Fruit fly (Drosophila melanogaster) whole organism, embryonic: ENCODE results near the gene lilli.

Experiments
- Abd-B ChIP-seq: fragments of 200-800 bp; sonication (Bioruptor generic); optimal IDR thresholded peaks from 2 replicates; lab custom pipeline; 2018; ENCODE audit warnings: missing biosample characterization, mild to moderate bottlenecking, missing genetic modification characterization, moderate library complexity
- Ada2b ChIP-seq: fragments of 200-800 bp; sonication (Bioruptor generic); IDR thresholded peaks from 2 replicates; pipeline ENCODE4 v1.3.6; 2022; ENCODE audit warnings: missing biosample characterization, missing genetic modification characterization
- Awh ChIP-seq: fragments of 200-800 bp; sonication (Bioruptor generic); IDR thresholded peaks from 2 replicates; pipeline ENCODE4, ENCODE4 v1.3.6; 2022; ENCODE audit warnings: missing biosample characterization, missing genetic modification characterization
- CG10565 ChIP-seq: fragments of 200-800 bp; sonication (Bioruptor generic); optimal IDR thresholded peaks from 3 replicates; lab custom pipeline; 2016; ENCODE audit warnings: missing biosample characterization, mild to moderate bottlenecking, missing genetic modification characterization
- CG11696 ChIP-seq: fragments of 200-800 bp; sonication (Bioruptor generic); IDR thresholded peaks from 2 replicates; pipeline ENCODE4 v1.3.6; 2022; ENCODE audit warnings: missing biosample characterization, missing genetic modification characterization
- CG12769 ChIP-seq: fragments of 200-800 bp; sonication (Bioruptor generic); optimal IDR thresholded peaks from 2 replicates; lab custom pipeline; 2019; ENCODE audit warnings: missing biosample characterization, mild to moderate bottlenecking, missing genetic modification characterization, moderate library complexity
- CG13296 ChIP-seq: fragments of 200-800 bp; sonication (Bioruptor generic); optimal IDR thresholded peaks from 3 replicates; lab custom pipeline; 2018; ENCODE audit warnings: missing biosample characterization, mild to moderate bottlenecking, missing genetic modification characterization
- CG14014 ChIP-seq: fragments of 200-800 bp; sonication (Bioruptor generic); IDR thresholded peaks from 2 replicates; pipeline ENCODE4 v1.3.6; 2022; ENCODE audit warnings: missing biosample characterization, missing genetic modification characterization
- CG15696 ChIP-seq: fragments of 200-800 bp; sonication (Bioruptor generic); optimal IDR thresholded peaks from 2 replicates; lab custom pipeline; 2019; ENCODE audit warnings: missing biosample characterization, mild to moderate bottlenecking, missing genetic modification characterization, moderate library complexity
- CG17612 ChIP-seq: fragments of 200-800 bp; sonication (Bioruptor generic); IDR thresholded peaks from 2 replicates; pipeline ENCODE4 v1.3.6; 2022; ENCODE audit warnings: missing biosample characterization, missing genetic modification characterization
- CG2129 ChIP-seq: fragments of 200-800 bp; sonication (Bioruptor generic); IDR thresholded peaks from 2 replicates; pipeline ENCODE4 v1.3.6; 2022; ENCODE audit warnings: missing biosample characterization, missing genetic modification characterization; ENCODE audit not compliant: partially characterized antibody
- CG2678 ChIP-seq: fragments of 200-800 bp; sonication (Bioruptor generic); optimal IDR thresholded peaks from 3 replicates; lab custom pipeline; 2019; ENCODE audit warnings: missing biosample characterization, mild to moderate bottlenecking, missing genetic modification characterization, moderate library complexity
- CG2712 ChIP-seq: fragments of 200-800 bp; optimal IDR thresholded peaks from 3 replicates; lab custom pipeline; 2019; ENCODE audit warnings: missing biosample characterization, mild to moderate bottlenecking, missing genetic modification characterization, moderate library complexity
- CG3065 ChIP-seq: fragments of 200-800 bp; sonication (Bioruptor generic); optimal IDR thresholded peaks from 2 replicates; lab custom pipeline; 2016; ENCODE audit warnings: missing biosample characterization, missing genetic modification characterization
- CG31441 ChIP-seq: fragments of 200-800 bp; sonication (Bioruptor generic); IDR thresholded peaks from 2 replicates; pipeline ENCODE4 v1.3.6; 2022; ENCODE audit warnings: missing biosample characterization, missing genetic modification characterization
- CG32772 ChIP-seq: fragments of 200-800 bp; sonication (Bioruptor generic); IDR thresholded peaks from 2 replicates; pipeline ENCODE4 v1.3.6; 2022; ENCODE audit warnings: missing biosample characterization, missing genetic modification characterization
- CG3281 ChIP-seq: fragments of 200-800 bp; sonication (Bioruptor generic); optimal IDR thresholded peaks from 3 replicates; lab custom pipeline; 2017; ENCODE audit warnings: missing biosample characterization, mild to moderate bottlenecking, missing genetic modification characterization
- CG33213 ChIP-seq: fragments of 200-800 bp; sonication (Bioruptor generic); optimal IDR thresholded peaks from 3 replicates; lab custom pipeline; 2016; ENCODE audit warnings: missing biosample characterization, missing genetic modification characterization
- CG34224 ChIP-seq: fragments of 200-800 bp; sonication (Bioruptor generic); IDR thresholded peaks from 3 replicates; pipeline ENCODE4 v1.3.6; 2022; ENCODE audit warnings: missing biosample characterization, missing genetic modification characterization; ENCODE audit not compliant: partially characterized antibody
- CG4282 ChIP-seq: fragments of 200-800 bp; sonication (Bioruptor generic); optimal IDR thresholded peaks from 2 replicates; lab custom pipeline; 2016; ENCODE audit warnings: missing biosample characterization, missing genetic modification characterization
- CG5953 ChIP-seq: fragments of 200-800 bp; sonication (Bioruptor generic); IDR thresholded peaks from 2 replicates; pipeline ENCODE4 v1.3.6; 2022; ENCODE audit warnings: missing biosample characterization, missing genetic modification characterization
- CG6654 ChIP-seq: fragments of 200-800 bp; sonication (Bioruptor generic); optimal IDR thresholded peaks from 2 replicates; lab custom pipeline; 2017; ENCODE audit warnings: missing biosample characterization, mild to moderate bottlenecking, missing genetic modification characterization
- CG6854 ChIP-seq: fragments of 200-800 bp; sonication (Bioruptor generic); optimal IDR thresholded peaks from 3 replicates; lab custom pipeline; 2017; ENCODE audit warnings: missing biosample characterization, mild to moderate bottlenecking, missing genetic modification characterization
- CG7556 ChIP-seq: fragments of 200-800 bp; sonication (Bioruptor generic); optimal IDR thresholded peaks from 2 replicates; lab custom pipeline; 2017; ENCODE audit warnings: missing biosample characterization, mild to moderate bottlenecking, missing genetic modification characterization
- CG9727 ChIP-seq: fragments of 200-800 bp; sonication (Bioruptor generic); optimal IDR thresholded peaks from 3 replicates; lab custom pipeline; 2017; ENCODE audit warnings: missing biosample characterization, mild to moderate bottlenecking, missing genetic modification characterization
- CG9876 ChIP-seq: fragments of 200-800 bp; sonication (Bioruptor generic); optimal IDR thresholded peaks from 2 replicates; lab custom pipeline; 2016; ENCODE audit warnings: missing biosample characterization, missing genetic modification characterization
- D ChIP-seq, 2 experiments: fragments of 200-800 bp in 1 of 2; fragments of >200 bp in 1 of 2; sonication (Bioruptor generic) in 1 of 2; optimal IDR thresholded peaks; 2 replicates in 1 of 2; 3 replicates in 1 of 2; lab custom pipeline; 2017; ENCODE audit warnings: mild to moderate bottlenecking in 1 of 2, missing biosample characterization in 1 of 2, missing genetic modification characterization in 1 of 2, missing genetic modification reagents in 1 of 2
- Dll ChIP-seq: fragments of 200-800 bp; sonication (Bioruptor generic); IDR thresholded peaks from 4 replicates; pipeline ENCODE4 v1.3.6; 2022; ENCODE audit warnings: missing biosample characterization, missing genetic modification characterization; ENCODE audit not compliant: partially characterized antibody
- H15 ChIP-seq: fragments of 200-800 bp; sonication (Bioruptor generic); IDR thresholded peaks from 3 replicates; pipeline ENCODE4 v1.3.6; 2022; ENCODE audit warnings: missing biosample characterization, missing genetic modification characterization
- Kr ChIP-seq: fragments of 200-800 bp; sonication (Bioruptor generic); optimal IDR thresholded peaks from 2 replicates; lab custom pipeline; 2017; ENCODE audit warnings: missing biosample characterization, mild to moderate bottlenecking, missing genetic modification characterization
- Mad ChIP-seq: fragments of 200-800 bp; sonication (Bioruptor generic); optimal IDR thresholded peaks from 2 replicates; lab custom pipeline; 2016; ENCODE audit warnings: missing biosample characterization, missing genetic modification characterization
- NC2α ChIP-seq: fragments of 200-800 bp; sonication (Bioruptor generic); optimal IDR thresholded peaks from 2 replicates; lab custom pipeline; 2016; ENCODE audit warnings: missing biosample characterization, missing genetic modification characterization
- Nf-YC ChIP-seq: fragments of 200-800 bp; optimal IDR thresholded peaks from 3 replicates; lab custom pipeline; 2019; ENCODE audit warnings: missing biosample characterization, mild to moderate bottlenecking, missing genetic modification characterization, moderate library complexity
- Oli ChIP-seq: fragments of 200-800 bp; sonication (Bioruptor generic); optimal IDR thresholded peaks from 2 replicates; lab custom pipeline; 2018; ENCODE audit warnings: missing biosample characterization, mild to moderate bottlenecking, missing genetic modification characterization, moderate library complexity
- Rx ChIP-seq: fragments of 200-800 bp; sonication (Bioruptor generic); IDR thresholded peaks from 2 replicates; pipeline ENCODE4 v1.3.6; 2022; ENCODE audit warnings: missing biosample characterization, missing genetic modification characterization
- Ssrp ChIP-seq: fragments of 200-800 bp; sonication (Bioruptor generic); optimal IDR thresholded peaks from 2 replicates; lab custom pipeline; 2018; ENCODE audit warnings: missing biosample characterization, mild to moderate bottlenecking, missing genetic modification characterization, moderate library complexity
- Tbp ChIP-seq: fragments of >200 bp; optimal IDR thresholded peaks from 2 replicates; lab custom pipeline; 2018; ENCODE audit warnings: missing biosample characterization, missing genetic modification characterization
- bcd ChIP-seq: fragments of 200-800 bp; sonication (Bioruptor generic); optimal IDR thresholded peaks from 2 replicates; lab custom pipeline; 2017; ENCODE audit warnings: missing biosample characterization, mild to moderate bottlenecking, missing genetic modification characterization
- ems ChIP-seq: fragments of 200-800 bp; sonication (Bioruptor generic); optimal IDR thresholded peaks from 3 replicates; lab custom pipeline; 2016; ENCODE audit warnings: missing biosample characterization, missing genetic modification characterization
- fd102C ChIP-seq: fragments of 200-800 bp; sonication (Bioruptor generic); optimal IDR thresholded peaks from 2 replicates; lab custom pipeline; 2018; ENCODE audit warnings: missing biosample characterization, mild to moderate bottlenecking, missing genetic modification characterization, moderate library complexity
- grau ChIP-seq: fragments of 200-800 bp; optimal IDR thresholded peaks from 3 replicates; lab custom pipeline; 2019; ENCODE audit warnings: missing biosample characterization, mild to moderate bottlenecking, missing genetic modification characterization, moderate library complexity
- her ChIP-seq: fragments of 200-800 bp; sonication (Bioruptor generic); optimal IDR thresholded peaks from 2 replicates; lab custom pipeline; 2016; ENCODE audit warnings: missing biosample characterization, missing genetic modification characterization
- ken ChIP-seq: fragments of 200-800 bp; sonication (Bioruptor generic); IDR thresholded peaks from 3 replicates; pipeline ENCODE4 v1.3.6; 2022; ENCODE audit warnings: missing biosample characterization, missing genetic modification characterization
- mam ChIP-seq: fragments of 200-800 bp; sonication (Bioruptor generic); optimal IDR thresholded peaks from 3 replicates; lab custom pipeline; 2016; ENCODE audit warnings: missing biosample characterization, missing genetic modification characterization
- org-1 ChIP-seq: fragments of 200-800 bp; sonication (Bioruptor generic); optimal IDR thresholded peaks from 2 replicates; lab custom pipeline; 2017; ENCODE audit warnings: missing biosample characterization, missing genetic modification characterization
- psq ChIP-seq: fragments of 200-800 bp; sonication (Bioruptor generic); optimal IDR thresholded peaks from 2 replicates; lab custom pipeline; 2017; ENCODE audit warnings: missing biosample characterization, missing genetic modification characterization
- ranshi ChIP-seq: fragments of 200-800 bp; sonication (Bioruptor generic); IDR thresholded peaks from 2 replicates; pipeline ENCODE4 v1.3.6; 2022; ENCODE audit warnings: missing biosample characterization, missing genetic modification characterization
- sd ChIP-seq: fragments of 200-800 bp; sonication (Bioruptor generic); optimal IDR thresholded peaks from 3 replicates; lab custom pipeline; 2018; ENCODE audit warnings: missing biosample characterization, mild to moderate bottlenecking, missing genetic modification characterization, moderate library complexity
- sim ChIP-seq: fragments of 200-800 bp; sonication (Bioruptor generic); IDR thresholded peaks from 2 replicates; pipeline ENCODE4 v1.3.6; 2022; ENCODE audit warnings: missing biosample characterization, missing genetic modification characterization
- wor ChIP-seq: fragments of 200-800 bp; sonication (Bioruptor generic); IDR thresholded peaks from 2 replicates; pipeline ENCODE4 v1.3.6; 2022; ENCODE audit warnings: missing biosample characterization, missing genetic modification characterization
- yki ChIP-seq: fragments of >200 bp; optimal IDR thresholded peaks from 3 replicates; lab custom pipeline; 2018

Gene lilli

DNA sequence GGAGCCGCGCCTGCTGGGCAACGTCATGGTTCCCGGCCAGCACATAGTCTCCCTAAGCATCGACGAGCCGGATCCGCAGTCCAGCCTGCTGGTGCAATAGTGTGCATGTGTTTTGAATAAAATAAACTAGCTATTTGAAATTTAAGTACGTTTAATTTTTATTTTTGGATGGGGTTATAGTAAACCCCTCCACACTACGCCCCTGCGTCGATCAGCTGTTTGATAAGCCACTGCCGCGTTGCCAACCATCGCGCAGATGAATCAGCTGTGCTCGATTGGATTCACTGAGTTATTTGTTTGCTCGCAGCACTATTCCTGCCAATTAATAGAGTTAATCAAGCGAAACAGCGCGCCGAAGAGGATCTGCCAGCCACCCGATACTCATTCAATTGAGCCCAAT is 6.9 kb upstream of the lilli start, which contains the start of gene RabGGTb (continued):
- peak; percentile 61 for TF ChIP-seq bcd
- TF ChIP-seq CG33213: peak; percentile 26
- peak; percentile 26 for TF ChIP-seq org-1 (GFP tag; lab: Kevin White, UChicago)
- peak; percentile 42 for TF ChIP-seq Ssrp (tag; lab: Kevin White, UChicago)
- TF ChIP-seq CG6854: peak; percentile 31
- peak; percentile 24 for TF ChIP-seq Mad (GFP tag; lab: Kevin White, UChicago)
- peak; percentile 59 for TF ChIP-seq CG7556 (GFP tag; lab: Kevin White, UChicago)
- TF ChIP-seq CG6654 (GFP tag; lab: Kevin White, UChicago): no peak
- TF ChIP-seq CG14014: peak; percentile 77
- peak; percentile 74 for TF ChIP-seq mam (GFP tag; lab: Kevin White, UChicago)
- peak; percentile 24 for TF ChIP-seq her
- TF ChIP-seq CG13296: peak; percentile 50
- peak; percentile 43; the same call in 1 of the 2 replicates for TF ChIP-seq CG11696 (GFP tag; lab: Robert Waterston, UW)
- TF ChIP-seq CG3281: peak; percentile 45
- no peak for TF ChIP-seq sim
- TF ChIP-seq CG4282 (GFP tag; lab: Kevin White, UChicago): no peak
- no peak for TF ChIP-seq Kr
- TF ChIP-seq CG15696 (tag; lab: Kevin White, UChicago): peak; percentile 12
- no peak for TF ChIP-seq CG3065 (GFP tag; lab: Kevin White, UChicago)
- no peak for TF ChIP-seq Tbp (GFP tag; lab: Kevin White, UChicago)
- TF ChIP-seq fd102C: no peak
- TF ChIP-seq ranshi (GFP tag; lab: Robert Waterston, UW): peak; percentile 76
- TF ChIP-seq Abd-B: no peak
- peak; percentile 73 for TF ChIP-seq CG12769 (tag; lab: Kevin White, UChicago)
- no peak for TF ChIP-seq psq (GFP tag; lab: Kevin White, UChicago)
- peak; percentile 42; the same call in 1 of the 2 replicates for TF ChIP-seq wor
- no peak for TF ChIP-seq yki (lab: Kevin White, UChicago)
- TF ChIP-seq CG2712 (tag; lab: Kevin White, UChicago): peak; percentile 50
- TF ChIP-seq Dll (GFP tag; lab: Robert Waterston, UW): peak; percentile 57; the same call in 1 of the 4 replicates
- peak; percentile 67 for TF ChIP-seq Ada2b
- no peak for TF ChIP-seq CG9876
- TF ChIP-seq CG9727 (GFP tag; lab: Kevin White, UChicago): peak; percentile 57
- TF ChIP-seq CG34224 (GFP tag; lab: Robert Waterston, UW): peak; percentile 63
- peak; percentile 36 for TF ChIP-seq Oli (tag; lab: Kevin White, UChicago)
- TF ChIP-seq D (optimal IDR thresholded peaks at IDR 0.05; lab: Kevin White, UChicago): no peak
- TF ChIP-seq D (GFP tag; optimal IDR thresholded peaks at IDR 0.05; lab: Kevin White, UChicago): no peak
- TF ChIP-seq ken (GFP tag; lab: Robert Waterston, UW): peak; percentile 72; the same call in 2 of the 3 replicates
- peak; percentile 61 for TF ChIP-seq CG2678 (tag; lab: Kevin White, UChicago)
- TF ChIP-seq CG5953 (GFP tag; lab: Robert Waterston, UW): no peak; the same call in 1 of the 2 replicates
- peak; percentile 41; the same call in 1 of the 2 replicates for TF ChIP-seq CG32772 (GFP tag; lab: Robert Waterston, UW)
- peak; percentile 69 for TF ChIP-seq Rx (GFP tag; lab: Robert Waterston, UW)
- TF ChIP-seq CG2129 (GFP tag; lab: Robert Waterston, UW): no peak
- peak; percentile 20 for TF ChIP-seq NC2α (GFP tag; lab: Kevin White, UChicago)
- TF ChIP-seq grau (tag; lab: Kevin White, UChicago): peak; percentile 55
- TF ChIP-seq CG31441 (GFP tag; lab: Robert Waterston, UW): peak; percentile 26; the same call in 1 of the 2 replicates
- TF ChIP-seq ems: peak; percentile 63
- no peak for TF ChIP-seq CG17612 (GFP tag; lab: Robert Waterston, UW)
- TF ChIP-seq Awh (GFP tag; lab: Robert Waterston, UW): peak; percentile 79
- peak; percentile 19 for TF ChIP-seq sd (tag; lab: Kevin White, UChicago)
- TF ChIP-seq Nf-YC: peak; percentile 28
- no peak for TF ChIP-seq CG10565 (GFP tag; lab: Kevin White, UChicago)
- TF ChIP-seq H15: peak; percentile 73; the same call in 2 of the 3 replicates
